Fruit fly (Drosophila melanogaster) whole organism, embryonic: ENCODE data around the gene CG14085.
A peak's percentile ranks its signal among the peaks of the same experiment; 100 is the strongest.

Source experiments
- ATbp ChIP-seq: fragments of 200-800 bp; sonication (Bioruptor generic); optimal IDR thresholded peaks from 2 replicates; lab custom pipeline; 2017; ENCODE audit warnings: missing biosample characterization, mild to moderate bottlenecking, missing genetic modification characterization, missing genetic modification reagents
- BtbVII ChIP-seq: fragments of 200-800 bp; sonication (Bioruptor generic); optimal IDR thresholded peaks from 3 replicates; lab custom pipeline; 2017; ENCODE audit warnings: missing biosample characterization, mild to moderate bottlenecking, missing genetic modification characterization
- CG10565 ChIP-seq: fragments of 200-800 bp; sonication (Bioruptor generic); optimal IDR thresholded peaks from 3 replicates; lab custom pipeline; 2016; ENCODE audit warnings: missing biosample characterization, mild to moderate bottlenecking, missing genetic modification characterization
- CG11085 ChIP-seq: fragments of 200-800 bp; sonication (Bioruptor generic); IDR thresholded peaks from 2 replicates; pipeline ENCODE4 v1.3.6; 2022; ENCODE audit warnings: missing biosample characterization, missing genetic modification characterization
- CG14860 ChIP-seq: fragments of 200-800 bp; sonication (Bioruptor generic); IDR thresholded peaks from 3 replicates; pipeline ENCODE4 v1.3.6; 2022; ENCODE audit warnings: missing biosample characterization, missing genetic modification characterization; ENCODE audit not compliant: partially characterized antibody
- CG16815 ChIP-seq: fragments of 200-800 bp; sonication (Bioruptor generic); optimal IDR thresholded peaks from 3 replicates; lab custom pipeline; 2017; ENCODE audit warnings: missing biosample characterization, mild to moderate bottlenecking, missing genetic modification characterization
- CG18476 ChIP-seq: fragments of 200-800 bp; sonication (Bioruptor generic); optimal IDR thresholded peaks from 2 replicates; lab custom pipeline; 2016; ENCODE audit warnings: missing biosample characterization, mild to moderate bottlenecking, missing genetic modification characterization
- CG18599 ChIP-seq: fragments of 200-800 bp; sonication (Bioruptor generic); optimal IDR thresholded peaks from 3 replicates; lab custom pipeline; 2017; ENCODE audit warnings: missing biosample characterization, missing genetic modification characterization, mild to moderate bottlenecking, moderate library complexity, missing genetic modification reagents
- CG18619 ChIP-seq: fragments of 200-800 bp; sonication (Bioruptor generic); optimal IDR thresholded peaks from 3 replicates; lab custom pipeline; 2017; ENCODE audit warnings: missing biosample characterization, mild to moderate bottlenecking, missing genetic modification characterization
- CG2129 ChIP-seq: fragments of 200-800 bp; sonication (Bioruptor generic); IDR thresholded peaks from 2 replicates; pipeline ENCODE4 v1.3.6; 2022; ENCODE audit warnings: missing biosample characterization, missing genetic modification characterization; ENCODE audit not compliant: partially characterized antibody
- CG3065 ChIP-seq: fragments of 200-800 bp; sonication (Bioruptor generic); optimal IDR thresholded peaks from 2 replicates; lab custom pipeline; 2016; ENCODE audit warnings: missing biosample characterization, missing genetic modification characterization
- CG34224 ChIP-seq: fragments of 200-800 bp; sonication (Bioruptor generic); IDR thresholded peaks from 3 replicates; pipeline ENCODE4 v1.3.6; 2022; ENCODE audit warnings: missing biosample characterization, missing genetic modification characterization; ENCODE audit not compliant: partially characterized antibody
- CG34422 ChIP-seq: fragments of 200-800 bp; sonication (Bioruptor generic); IDR thresholded peaks from 3 replicates; pipeline ENCODE4 v1.3.6; 2022; ENCODE audit warnings: missing biosample characterization, missing genetic modification characterization
- CG42726 ChIP-seq: fragments of 200-800 bp; sonication (Bioruptor generic); IDR thresholded peaks from 2 replicates; pipeline ENCODE4 v1.3.6; 2022; ENCODE audit warnings: missing biosample characterization, missing genetic modification characterization; ENCODE audit not compliant: partially characterized antibody
- CG43689 ChIP-seq: fragments of 200-800 bp; sonication (Bioruptor generic); IDR thresholded peaks from 2 replicates; pipeline ENCODE4 v1.3.6; 2022; ENCODE audit warnings: missing biosample characterization, missing genetic modification characterization
- CG9932 ChIP-seq: fragments of 200-800 bp; sonication (Bioruptor generic); IDR thresholded peaks from 2 replicates; pipeline ENCODE4 v1.3.6; 2022; ENCODE audit warnings: missing biosample characterization, missing genetic modification characterization
- Camta ChIP-seq: fragments of 200-800 bp; sonication (Bioruptor generic); optimal IDR thresholded peaks from 2 replicates; lab custom pipeline; 2016; ENCODE audit warnings: missing biosample characterization, missing genetic modification characterization
- Dll ChIP-seq: fragments of 200-800 bp; sonication (Bioruptor generic); IDR thresholded peaks from 4 replicates; pipeline ENCODE4 v1.3.6; 2022; ENCODE audit warnings: missing biosample characterization, missing genetic modification characterization; ENCODE audit not compliant: partially characterized antibody
- E2f2 ChIP-seq: fragments of 200-800 bp; sonication (Bioruptor generic); IDR thresholded peaks from 2 replicates; pipeline ENCODE4 v1.3.6; 2022; ENCODE audit warnings: missing biosample characterization, missing genetic modification characterization
- Gug ChIP-seq: fragments of 200-800 bp; sonication (Bioruptor generic); IDR thresholded peaks from 4 replicates; pipeline ENCODE4 v1.3.6; 2022; ENCODE audit warnings: missing biosample characterization, missing genetic modification characterization
- H2.0 ChIP-seq: fragments of 200-800 bp; sonication (Bioruptor generic); IDR thresholded peaks from 2 replicates; pipeline ENCODE4 v1.3.6; 2022; ENCODE audit warnings: missing biosample characterization, missing genetic modification characterization
- Hr39 ChIP-seq: fragments of >200 bp; optimal IDR thresholded peaks from 2 replicates; lab custom pipeline; 2017
- Lim3 ChIP-seq: fragments of 200-800 bp; sonication (Bioruptor generic); IDR thresholded peaks from 2 replicates; pipeline ENCODE4 v1.3.6; 2022; ENCODE audit warnings: missing biosample characterization, missing genetic modification characterization
- MBD-R2 ChIP-seq: fragments of 200-800 bp; sonication (Bioruptor generic); IDR thresholded peaks from 2 replicates; pipeline ENCODE4 v1.3.6; 2022; ENCODE audit warnings: missing biosample characterization, missing genetic modification characterization
- MTF-1 ChIP-seq: fragments of 200-800 bp; sonication (Bioruptor generic); optimal IDR thresholded peaks from 2 replicates; lab custom pipeline; 2018; ENCODE audit warnings: missing biosample characterization, mild to moderate bottlenecking, missing genetic modification characterization, borderline replicate concordance
- Trl ChIP-seq, 3 experiments: fragments of >200 bp in 2 of 3; fragments of 200-800 bp in 1 of 3; sonication (Bioruptor generic) in 1 of 3; optimal IDR thresholded peaks; 2 replicates in 1 of 3; 3 replicates in 2 of 3; lab custom pipeline; 2016 to 2017; ENCODE audit warnings: missing biosample characterization in 1 of 3, missing genetic modification characterization in 1 of 3
- ap ChIP-seq: fragments of 200-800 bp; sonication (Bioruptor generic); IDR thresholded peaks from 2 replicates; pipeline ENCODE4 v1.3.6; 2022; ENCODE audit warnings: missing biosample characterization, missing genetic modification characterization
- ash1 ChIP-seq: fragments of 200-800 bp; sonication (Bioruptor generic); optimal IDR thresholded peaks from 2 replicates; lab custom pipeline; 2018; ENCODE audit warnings: missing biosample characterization, mild to moderate bottlenecking, missing genetic modification characterization
- btn ChIP-seq: fragments of 200-800 bp; sonication (Bioruptor generic); optimal IDR thresholded peaks from 2 replicates; lab custom pipeline; 2016; ENCODE audit warnings: missing biosample characterization, missing genetic modification characterization
- caup ChIP-seq: fragments of 200-800 bp; sonication (Bioruptor generic); optimal IDR thresholded peaks from 3 replicates; lab custom pipeline; 2017; ENCODE audit warnings: missing biosample characterization, mild to moderate bottlenecking, missing genetic modification characterization, moderate library complexity; ENCODE audit not compliant: severe bottlenecking
- cg ChIP-seq: fragments of 200-800 bp; sonication (Bioruptor generic); optimal IDR thresholded peaks from 3 replicates; lab custom pipeline; 2019; ENCODE audit warnings: missing biosample characterization, mild to moderate bottlenecking, missing genetic modification characterization, moderate library complexity
- crc ChIP-seq: fragments of 200-800 bp; sonication (Bioruptor generic); optimal IDR thresholded peaks from 2 replicates; lab custom pipeline; 2016; ENCODE audit warnings: missing biosample characterization, missing genetic modification characterization
- exex ChIP-seq: fragments of 200-800 bp; sonication (Bioruptor generic); optimal IDR thresholded peaks from 4 replicates; lab custom pipeline; 2018; ENCODE audit warnings: missing biosample characterization, mild to moderate bottlenecking, missing genetic modification characterization, moderate library complexity
- fd96Cb ChIP-seq: fragments of 200-800 bp; sonication (Bioruptor generic); optimal IDR thresholded peaks from 2 replicates; lab custom pipeline; 2018; ENCODE audit warnings: missing biosample characterization, mild to moderate bottlenecking, missing genetic modification characterization, moderate library complexity
- gsb-n ChIP-seq: fragments of 200-800 bp; sonication (Bioruptor generic); optimal IDR thresholded peaks from 3 replicates; lab custom pipeline; 2018; ENCODE audit warnings: missing biosample characterization, mild to moderate bottlenecking, missing genetic modification characterization
- ham ChIP-seq: fragments of 200-800 bp; sonication (Bioruptor generic); IDR thresholded peaks from 2 replicates; pipeline ENCODE4 v1.3.6; 2022; ENCODE audit warnings: missing biosample characterization, missing genetic modification characterization
- lola ChIP-seq, 3 experiments: fragments of >200 bp in 2 of 3; fragments of 200-800 bp in 1 of 3; sonication (Bioruptor generic) in 1 of 3; optimal IDR thresholded peaks; 2 replicates each; lab custom pipeline; 2017 to 2019; ENCODE audit warnings: missing biosample characterization in 3 of 3, missing genetic modification characterization in 3 of 3, mild to moderate bottlenecking in 1 of 3, moderate library complexity in 1 of 3
- pan ChIP-seq, 4 experiments: fragments of >200 bp in 3 of 4; fragments of 200-800 bp in 1 of 4; sonication (Bioruptor generic) in 1 of 4; optimal IDR thresholded peaks in 3 of 4; IDR thresholded peaks in 1 of 4; 2 replicates each; pipeline versions ENCODE4 v1.3.6 to Lab custom; 2017 to 2022; ENCODE audit warnings: missing biosample characterization in 2 of 4, missing genetic modification characterization in 2 of 4, mixed read lengths in 1 of 4
- pfk ChIP-seq: fragments of 200-800 bp; sonication (Bioruptor generic); optimal IDR thresholded peaks from 2 replicates; lab custom pipeline; 2018; ENCODE audit warnings: missing biosample characterization, mild to moderate bottlenecking, missing genetic modification characterization, moderate library complexity
- pnt ChIP-seq: fragments of 200-800 bp; sonication (Bioruptor generic); optimal IDR thresholded peaks from 3 replicates; lab custom pipeline; 2016; ENCODE audit warnings: missing biosample characterization, missing genetic modification characterization
- pzg ChIP-seq: fragments of 200-800 bp; sonication (Bioruptor generic); optimal IDR thresholded peaks from 3 replicates; lab custom pipeline; 2018; ENCODE audit warnings: missing biosample characterization, mild to moderate bottlenecking, missing genetic modification characterization, moderate library complexity
- ranshi ChIP-seq: fragments of 200-800 bp; sonication (Bioruptor generic); IDR thresholded peaks from 2 replicates; pipeline ENCODE4 v1.3.6; 2022; ENCODE audit warnings: missing biosample characterization, missing genetic modification characterization
- shn ChIP-seq: fragments of 200-800 bp; sonication (Bioruptor generic); optimal IDR thresholded peaks from 3 replicates; lab custom pipeline; 2016; ENCODE audit warnings: missing biosample characterization, missing genetic modification characterization
- sima ChIP-seq: fragments of 200-800 bp; sonication (Bioruptor generic); optimal IDR thresholded peaks from 2 replicates; lab custom pipeline; 2016; ENCODE audit warnings: missing biosample characterization, missing genetic modification characterization
- sug ChIP-seq: fragments of 200-800 bp; optimal IDR thresholded peaks from 2 replicates; lab custom pipeline; 2019; ENCODE audit warnings: missing biosample characterization, mild to moderate bottlenecking, missing genetic modification characterization, moderate library complexity
- ttk ChIP-seq: fragments of 200-800 bp; sonication (Bioruptor generic); IDR thresholded peaks from 2 replicates; pipeline ENCODE4 v2.1.2; 2022; ENCODE audit warnings: missing biosample characterization, missing genetic modification characterization
- vnd ChIP-seq: fragments of 200-800 bp; sonication (Bioruptor generic); IDR thresholded peaks from 3 replicates; pipeline ENCODE4 v1.3.6; 2022; ENCODE audit warnings: missing biosample characterization, missing genetic modification characterization; ENCODE audit not compliant: partially characterized antibody
- zf30C ChIP-seq: fragments of 200-800 bp; sonication (Bioruptor generic); optimal IDR thresholded peaks from 3 replicates; lab custom pipeline; 2018; ENCODE audit warnings: missing biosample characterization, mild to moderate bottlenecking, missing genetic modification characterization
- zfh1 ChIP-seq: fragments of 200-800 bp; sonication (Bioruptor generic); IDR thresholded peaks from 3 replicates; pipeline ENCODE4 v1.3.6; 2022; ENCODE audit warnings: missing biosample characterization, missing genetic modification characterization

Gene CG14085

dm6 chr3L:19260278-19260803, 8.8 kb upstream of the CG14085 start, which contains the start of gene nes (continued):
- TF ChIP-seq ATbp (GFP tag; lab: Kevin White, UChicago) (no peak), CG18619 (GFP tag; lab: Kevin White, UChicago) (no peak), sug (tag; lab: Kevin White, UChicago) (peak; percentile 33), ap (GFP tag; lab: Robert Waterston, UW) (no peak), Gug (GFP tag; lab: Robert Waterston, UW) (peak; percentile 13; the same call in 1 of the 4 replicates), Dll (GFP tag; lab: Robert Waterston, UW) (no peak), MTF-1 (GFP tag; lab: Kevin White, UChicago) (no peak), vnd (GFP tag; lab: Robert Waterston, UW) (no peak), shn (GFP tag; lab: Kevin White, UChicago) (no peak), CG18476 (GFP tag; lab: Kevin White, UChicago) (no peak), ttk (GFP tag; lab: Robert Waterston, UW) (no peak), cg (GFP tag; lab: Kevin White, UChicago) (no peak), CG14860 (GFP tag; lab: Robert Waterston, UW) (no peak), Hr39 (lab: Kevin White, UChicago) (no peak), zf30C (no peak), CG9932 (GFP tag; lab: Robert Waterston, UW) (peak; percentile 73), sima (no peak), exex (tag; lab: Kevin White, UChicago) (peak; percentile 71), CG34422 (GFP tag; lab: Robert Waterston, UW) (peak; percentile 8; the same call in 1 of the 3 replicates), CG34224 (no peak), CG10565 (GFP tag; lab: Kevin White, UChicago) (no peak), ash1 (GFP tag; lab: Kevin White, UChicago) (no peak), Camta (GFP tag; lab: Kevin White, UChicago) (no peak), CG42726 (GFP tag; lab: Robert Waterston, UW) (no peak), CG2129 (no peak), CG11085 (GFP tag; lab: Robert Waterston, UW) (no peak), Trl (optimal IDR thresholded peaks at IDR 0.05; lab: Kevin White, UChicago) (no peak), Trl (GFP tag; optimal IDR thresholded peaks at IDR 0.05; lab: Kevin White, UChicago) (no peak), pan (optimal IDR thresholded peaks at IDR 0.05; lab: Kevin White, UChicago) (no peak), pan (GFP tag; optimal IDR thresholded peaks at IDR 0.05 in 1 of 2, IDR thresholded peaks at IDR 0.05 in 1 of 2) (no peak), H2.0 (GFP tag; lab: Robert Waterston, UW) (no peak), Lim3 (no peak), E2f2 (GFP tag; lab: Robert Waterston, UW) (peak; percentile 25; the same call in 1 of the 2 replicates), CG16815 (no peak), ham (GFP tag; lab: Robert Waterston, UW) (no peak), btn (GFP tag; lab: Kevin White, UChicago) (no peak), pnt (GFP tag; lab: Kevin White, UChicago) (no peak), ranshi (GFP tag; lab: Robert Waterston, UW) (no peak; the same call in 1 of the 2 replicates), MBD-R2 (GFP tag; lab: Robert Waterston, UW) (peak; percentile 54), CG3065 (GFP tag; lab: Kevin White, UChicago) (no peak), pfk (GFP tag; lab: Kevin White, UChicago) (no peak), CG43689 (GFP tag; lab: Robert Waterston, UW) (no peak), lola (GFP tag; optimal IDR thresholded peaks at IDR 0.05; lab: Kevin White, UChicago) (no peak), BtbVII (GFP tag; lab: Kevin White, UChicago) (no peak), caup (GFP tag; lab: Kevin White, UChicago) (no peak), zfh1 (no peak), crc (GFP tag; lab: Kevin White, UChicago) (no peak), pzg (GFP tag; lab: Kevin White, UChicago) (peak; percentile 54), gsb-n (tag; lab: Kevin White, UChicago) (no peak), CG18599 (GFP tag; lab: Kevin White, UChicago) (no peak), fd96Cb (tag; lab: Kevin White, UChicago) (no peak)
